Fruit fly (Drosophila melanogaster) whole organism, embryonic: ENCODE results near the gene CG44303.

Experiments
- Adf1 ChIP-seq: fragments of 200-800 bp; sonication (Bioruptor generic); IDR thresholded peaks from 2 replicates; pipeline ENCODE4 v1.3.6; 2022; ENCODE audit warnings: missing biosample characterization, missing genetic modification characterization
- Asciz ChIP-seq: fragments of 200-800 bp; sonication (Bioruptor generic); optimal IDR thresholded peaks from 2 replicates; lab custom pipeline; 2017; ENCODE audit warnings: missing biosample characterization, mild to moderate bottlenecking, missing genetic modification characterization, missing genetic modification reagents
- B-H2 ChIP-seq: fragments of 200-800 bp; sonication (Bioruptor generic); optimal IDR thresholded peaks from 2 replicates; lab custom pipeline; 2018; ENCODE audit warnings: missing biosample characterization, mild to moderate bottlenecking, missing genetic modification characterization
- CG11093 ChIP-seq: fragments of 200-800 bp; sonication (Bioruptor generic); IDR thresholded peaks from 3 replicates; pipeline ENCODE4 v1.3.6; 2022; ENCODE audit warnings: missing biosample characterization, missing genetic modification characterization
- CG11247 ChIP-seq: fragments of 200-800 bp; sonication (Bioruptor generic); IDR thresholded peaks from 2 replicates; pipeline ENCODE4 v1.3.6; 2022; ENCODE audit warnings: missing biosample characterization, missing genetic modification characterization
- CG11695 ChIP-seq: fragments of 200-800 bp; sonication (Bioruptor generic); IDR thresholded peaks from 3 replicates; pipeline ENCODE4 v1.3.6; 2022; ENCODE audit warnings: missing biosample characterization, missing genetic modification characterization
- CG13894 ChIP-seq: fragments of 200-800 bp; sonication (Bioruptor generic); optimal IDR thresholded peaks from 3 replicates; lab custom pipeline; 2018; ENCODE audit warnings: missing biosample characterization, mild to moderate bottlenecking, missing genetic modification characterization, moderate library complexity
- CG1602 ChIP-seq: fragments of 200-800 bp; sonication (Bioruptor generic); optimal IDR thresholded peaks from 3 replicates; lab custom pipeline; 2016; ENCODE audit warnings: missing biosample characterization, missing genetic modification characterization
- CG16779 ChIP-seq: fragments of 200-800 bp; sonication (Bioruptor generic); IDR thresholded peaks from 2 replicates; pipeline ENCODE4 v1.3.6; 2022; ENCODE audit warnings: missing biosample characterization, missing genetic modification characterization
- CG17186 ChIP-seq: fragments of 200-800 bp; sonication (Bioruptor generic); optimal IDR thresholded peaks from 3 replicates; lab custom pipeline; 2017; ENCODE audit warnings: missing biosample characterization, missing genetic modification reagents, missing genetic modification characterization
- CG17328 ChIP-seq: fragments of 200-800 bp; sonication (Bioruptor generic); IDR thresholded peaks from 2 replicates; pipeline ENCODE4 v1.3.6; 2022; ENCODE audit warnings: missing biosample characterization, missing genetic modification characterization
- CG2116 ChIP-seq: fragments of 200-800 bp; sonication (Bioruptor generic); optimal IDR thresholded peaks from 3 replicates; lab custom pipeline; 2018; ENCODE audit warnings: missing biosample characterization, mild to moderate bottlenecking, missing genetic modification characterization
- CG31224 ChIP-seq: fragments of 200-800 bp; sonication (Bioruptor generic); IDR thresholded peaks from 2 replicates; pipeline ENCODE4 v1.3.6; 2022; ENCODE audit warnings: missing biosample characterization, missing genetic modification characterization
- CG33557 ChIP-seq: fragments of 200-800 bp; sonication (Bioruptor generic); optimal IDR thresholded peaks from 2 replicates; lab custom pipeline; 2019; ENCODE audit warnings: missing biosample characterization, mild to moderate bottlenecking, missing genetic modification characterization, moderate library complexity
- CG3407 ChIP-seq: fragments of 200-800 bp; sonication (Bioruptor generic); optimal IDR thresholded peaks from 2 replicates; lab custom pipeline; 2018; ENCODE audit warnings: missing biosample characterization, mild to moderate bottlenecking, missing genetic modification characterization
- CG4820 ChIP-seq: fragments of 200-800 bp; sonication (Bioruptor generic); optimal IDR thresholded peaks from 3 replicates; lab custom pipeline; 2016; ENCODE audit warnings: missing biosample characterization, missing genetic modification characterization
- CG5180 ChIP-seq: fragments of 200-800 bp; sonication (Bioruptor generic); optimal IDR thresholded peaks from 3 replicates; lab custom pipeline; 2017; ENCODE audit warnings: missing biosample characterization, missing genetic modification characterization, mild to moderate bottlenecking, moderate library complexity, missing genetic modification reagents
- CG7357 ChIP-seq: fragments of 200-800 bp; sonication (Bioruptor generic); IDR thresholded peaks from 3 replicates; pipeline ENCODE4 v1.3.6; 2022; ENCODE audit warnings: missing biosample characterization, missing genetic modification characterization
- CG7928 ChIP-seq: fragments of 200-800 bp; sonication (Bioruptor generic); optimal IDR thresholded peaks from 2 replicates; lab custom pipeline; 2017; ENCODE audit warnings: missing biosample characterization, mild to moderate bottlenecking, missing genetic modification characterization
- CG8765 ChIP-seq: fragments of 200-800 bp; sonication (Bioruptor generic); IDR thresholded peaks from 2 replicates; pipeline ENCODE4 v1.3.6; 2022; ENCODE audit warnings: missing biosample characterization, missing genetic modification characterization
- CG9609 ChIP-seq: fragments of 200-800 bp; sonication (Bioruptor generic); optimal IDR thresholded peaks from 3 replicates; lab custom pipeline; 2016; ENCODE audit warnings: missing biosample characterization, missing genetic modification characterization
- CoRest ChIP-seq: fragments of 200-800 bp; sonication (Bioruptor generic); optimal IDR thresholded peaks from 3 replicates; lab custom pipeline; 2018; ENCODE audit warnings: missing biosample characterization, mild to moderate bottlenecking, missing genetic modification characterization, moderate library complexity
- Dad ChIP-seq: fragments of 200-800 bp; sonication (Bioruptor generic); optimal IDR thresholded peaks from 3 replicates; lab custom pipeline; 2016; ENCODE audit warnings: missing biosample characterization, missing genetic modification characterization
- Dref ChIP-seq: fragments of 200-800 bp; sonication (Bioruptor generic); IDR thresholded peaks from 2 replicates; pipeline ENCODE4 v1.3.6; 2022; ENCODE audit warnings: missing biosample characterization, missing genetic modification characterization
- E2f1 ChIP-seq: fragments of 200-800 bp; sonication (Bioruptor generic); IDR thresholded peaks from 2 replicates; pipeline ENCODE4 v1.3.6; 2022; ENCODE audit warnings: missing biosample characterization, missing genetic modification characterization
- Fer3 ChIP-seq: fragments of 200-800 bp; sonication (Bioruptor generic); optimal IDR thresholded peaks from 2 replicates; lab custom pipeline; 2018; ENCODE audit warnings: missing biosample characterization, mild to moderate bottlenecking, missing genetic modification characterization, moderate library complexity
- GATAe ChIP-seq: fragments of 200-800 bp; sonication (Bioruptor generic); conservative IDR thresholded peaks from 2 replicates; pipeline ENCODE4 v1.3.6; 2022; ENCODE audit warnings: missing biosample characterization, missing genetic modification characterization
- Hr3 ChIP-seq: fragments of 200-800 bp; sonication (Bioruptor generic); optimal IDR thresholded peaks from 3 replicates; lab custom pipeline; 2016; ENCODE audit warnings: missing biosample characterization, missing genetic modification characterization
- Hr39 ChIP-seq: fragments of >200 bp; optimal IDR thresholded peaks from 2 replicates; lab custom pipeline; 2017
- Hr78 ChIP-seq, 2 experiments: fragments of 200-800 bp in 1 of 2; fragments of >200 bp in 1 of 2; sonication (Bioruptor generic) in 1 of 2; optimal IDR thresholded peaks; 2 replicates each; lab custom pipeline; 2017 to 2019; ENCODE audit warnings: missing biosample characterization in 2 of 2, missing genetic modification characterization in 2 of 2, mild to moderate bottlenecking in 1 of 2, moderate library complexity in 1 of 2
- Jarid2 ChIP-seq: fragments of 200-800 bp; sonication (Bioruptor generic); optimal IDR thresholded peaks from 3 replicates; lab custom pipeline; 2017; ENCODE audit warnings: mild to moderate bottlenecking, missing biosample characterization, missing genetic modification reagents, missing genetic modification characterization
- Pdp1 ChIP-seq, 2 experiments: fragments of 200-800 bp; sonication (Bioruptor generic); optimal IDR thresholded peaks; 3 replicates each; lab custom pipeline; 2016; ENCODE audit warnings: missing biosample characterization in 2 of 2, missing genetic modification characterization in 2 of 2, mild to moderate bottlenecking in 1 of 2, moderate library complexity in 1 of 2
- Ptx1 ChIP-seq: fragments of 200-800 bp; sonication (Bioruptor generic); IDR thresholded peaks from 2 replicates; pipeline ENCODE4 v1.3.6; 2022; ENCODE audit warnings: missing biosample characterization, missing genetic modification characterization
- cato ChIP-seq: fragments of 200-800 bp; sonication (Bioruptor generic); optimal IDR thresholded peaks from 2 replicates; lab custom pipeline; 2016; ENCODE audit warnings: missing biosample characterization, missing genetic modification characterization, borderline replicate concordance
- danr ChIP-seq: fragments of 200-800 bp; sonication (Bioruptor generic); IDR thresholded peaks from 2 replicates; pipeline ENCODE4 v1.3.6; 2022; ENCODE audit warnings: missing biosample characterization, missing genetic modification characterization
- dimm ChIP-seq: fragments of 200-800 bp; sonication (Bioruptor generic); IDR thresholded peaks from 2 replicates; pipeline ENCODE4 v1.3.6; 2022; ENCODE audit warnings: missing biosample characterization, missing genetic modification characterization
- dmrt11E ChIP-seq: fragments of 200-800 bp; sonication (Bioruptor generic); optimal IDR thresholded peaks from 3 replicates; lab custom pipeline; 2018; ENCODE audit warnings: missing biosample characterization, mild to moderate bottlenecking, missing genetic modification characterization, moderate library complexity
- ems ChIP-seq: fragments of 200-800 bp; sonication (Bioruptor generic); optimal IDR thresholded peaks from 3 replicates; lab custom pipeline; 2016; ENCODE audit warnings: missing biosample characterization, missing genetic modification characterization
- hth ChIP-seq: fragments of >200 bp; optimal IDR thresholded peaks from 2 replicates; lab custom pipeline; 2017; ENCODE audit warnings: inconsistent platforms
- ind ChIP-seq: fragments of 200-800 bp; sonication (Bioruptor generic); optimal IDR thresholded peaks from 3 replicates; lab custom pipeline; 2016; ENCODE audit warnings: missing biosample characterization, missing genetic modification characterization
- jigr1 ChIP-seq: fragments of 200-800 bp; sonication (Bioruptor generic); IDR thresholded peaks from 3 replicates; pipeline ENCODE4 v1.3.6; 2022; ENCODE audit warnings: missing biosample characterization, missing genetic modification characterization
- maf-S ChIP-seq: fragments of 200-800 bp; sonication (Bioruptor generic); optimal IDR thresholded peaks from 2 replicates; lab custom pipeline; 2016; ENCODE audit warnings: missing biosample characterization, missing genetic modification characterization
- mam ChIP-seq: fragments of 200-800 bp; sonication (Bioruptor generic); optimal IDR thresholded peaks from 3 replicates; lab custom pipeline; 2016; ENCODE audit warnings: missing biosample characterization, missing genetic modification characterization
- nerfin-2 ChIP-seq: fragments of 200-800 bp; sonication (Bioruptor generic); IDR thresholded peaks from 2 replicates; pipeline ENCODE4 v1.3.6; 2022; ENCODE audit warnings: missing biosample characterization, missing genetic modification characterization; ENCODE audit not compliant: partially characterized antibody
- nom ChIP-seq: fragments of 200-800 bp; sonication (Bioruptor generic); optimal IDR thresholded peaks from 2 replicates; lab custom pipeline; 2017; ENCODE audit warnings: missing biosample characterization, missing genetic modification characterization, mild to moderate bottlenecking, moderate library complexity, missing genetic modification reagents
- sens-2 ChIP-seq: fragments of 200-800 bp; sonication (Bioruptor generic); IDR thresholded peaks from 2 replicates; pipeline ENCODE4 v1.3.6; 2022; ENCODE audit warnings: missing biosample characterization, missing genetic modification characterization
- sna ChIP-seq: fragments of 200-800 bp; sonication (Bioruptor generic); IDR thresholded peaks from 2 replicates; pipeline ENCODE4 v1.3.6; 2022; ENCODE audit warnings: missing biosample characterization, missing genetic modification characterization; ENCODE audit not compliant: partially characterized antibody
- stwl ChIP-seq: fragments of 200-800 bp; sonication (Bioruptor generic); optimal IDR thresholded peaks from 3 replicates; lab custom pipeline; 2018; ENCODE audit warnings: missing biosample characterization, mild to moderate bottlenecking, missing genetic modification characterization, moderate library complexity
- tna ChIP-seq: fragments of 200-800 bp; sonication (Bioruptor generic); IDR thresholded peaks from 2 replicates; pipeline ENCODE4 v1.3.6; 2022; ENCODE audit warnings: missing biosample characterization, missing genetic modification characterization; ENCODE audit not compliant: partially characterized antibody
- trem ChIP-seq: fragments of 200-800 bp; optimal IDR thresholded peaks from 3 replicates; lab custom pipeline; 2019; ENCODE audit warnings: missing biosample characterization, mild to moderate bottlenecking, missing genetic modification characterization, moderate library complexity
- tx ChIP-seq: fragments of 200-800 bp; sonication (Bioruptor generic); optimal IDR thresholded peaks from 2 replicates; lab custom pipeline; 2016; ENCODE audit warnings: missing biosample characterization, missing genetic modification characterization

Gene CG44303

DNA sequence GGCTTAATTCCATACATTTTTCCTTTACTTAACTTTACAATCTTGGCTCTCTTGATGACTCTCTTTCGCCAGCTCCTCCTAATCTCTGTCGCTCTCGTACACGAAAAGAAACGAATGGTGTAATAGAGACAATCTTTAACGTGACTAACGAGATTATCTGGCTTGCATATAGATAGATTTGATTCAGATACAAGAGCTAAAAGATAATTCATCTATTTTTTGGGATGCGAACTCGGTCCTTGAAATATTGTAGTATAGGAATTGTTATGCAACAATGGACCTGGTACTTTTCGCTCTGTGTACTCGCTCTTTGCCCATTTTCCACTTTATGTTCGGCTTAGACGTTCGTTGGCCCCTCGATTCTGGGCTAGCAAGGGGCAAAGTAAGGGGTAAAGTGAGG lies 24.1 kb upstream of the CG44303 start (continued):
- TF ChIP-seq sna (GFP tag; lab: Robert Waterston, UW) (no peak), Hr3 (peak; percentile 68), CG5180 (GFP tag; lab: Kevin White, UChicago) (peak; percentile 72), Dad (peak; percentile 66), CG8765 (no peak; the same call in 1 of the 2 replicates), mam (GFP tag; lab: Kevin White, UChicago) (peak; percentile 77), CG33557 (GFP tag; lab: Kevin White, UChicago) (peak; percentile 13), hth (no peak), jigr1 (GFP tag; lab: Robert Waterston, UW) (peak; percentile 25; the same call in 1 of the 3 replicates), CG1602 (peak; percentile 49), ems (GFP tag; lab: Kevin White, UChicago) (peak; percentile 64), Asciz (GFP tag; lab: Kevin White, UChicago) (peak; percentile 24), Hr78 (GFP tag; optimal IDR thresholded peaks at IDR 0.05; lab: Kevin White, UChicago) (peak in 1 of 2 experiments; percentile 39), cato (GFP tag; lab: Kevin White, UChicago) (peak; percentile 49), E2f1 (GFP tag; lab: Robert Waterston, UW) (peak; percentile 71), CG16779 (no peak), CG9609 (peak; percentile 73), danr (GFP tag; lab: Robert Waterston, UW) (peak; percentile 42; the same call in 1 of the 2 replicates), Adf1 (GFP tag; lab: Robert Waterston, UW) (peak; percentile 33; the same call in 1 of the 2 replicates), Pdp1 (GFP tag; optimal IDR thresholded peaks at IDR 0.05; lab: Kevin White, UChicago) (peak; percentile 76 to 93), CG11247 (GFP tag; lab: Robert Waterston, UW) (peak; percentile 62), tna (GFP tag; lab: Robert Waterston, UW) (no peak), Hr39 (no peak), trem (tag; lab: Kevin White, UChicago) (peak; percentile 74), CG31224 (peak; percentile 62), GATAe (no peak), CG4820 (GFP tag; lab: Kevin White, UChicago) (peak; percentile 55), CG7928 (GFP tag; lab: Kevin White, UChicago) (peak; percentile 42), dimm (GFP tag; lab: Robert Waterston, UW) (0 out of 2 replicates have a peak, but pooled peaks have one; percentile 25), CG17186 (GFP tag; lab: Kevin White, UChicago) (peak; percentile 43), dmrt11E (peak; percentile 58), Dref (GFP tag; lab: Robert Waterston, UW) (no peak), B-H2 (GFP tag; lab: Kevin White, UChicago) (peak; percentile 13), tx (GFP tag; lab: Kevin White, UChicago) (peak; percentile 76), CG13894 (tag; lab: Kevin White, UChicago) (peak; percentile 79), CG11695 (GFP tag; lab: Robert Waterston, UW) (peak; percentile 80), nerfin-2 (GFP tag; lab: Robert Waterston, UW) (no peak), Ptx1 (GFP tag; lab: Robert Waterston, UW) (peak; percentile 79), CG3407 (GFP tag; lab: Kevin White, UChicago) (peak; percentile 55), CG11093 (GFP tag; lab: Robert Waterston, UW) (peak; percentile 61; the same call in 1 of the 3 replicates), Jarid2 (GFP tag; lab: Kevin White, UChicago) (peak; percentile 33), sens-2 (no peak), Fer3 (tag; lab: Kevin White, UChicago) (peak; percentile 77), CG17328 (GFP tag; lab: Robert Waterston, UW) (peak; percentile 75), CoRest (tag; lab: Kevin White, UChicago) (peak; percentile 81), maf-S (GFP tag; lab: Kevin White, UChicago) (peak; percentile 60), nom (peak; percentile 41), CG7357 (peak; percentile 30; the same call in 1 of the 3 replicates), ind (GFP tag; lab: Kevin White, UChicago) (peak; percentile 80), stwl (no peak), CG2116 (GFP tag; lab: Kevin White, UChicago) (peak; percentile 41)
